Worm (Caenorhabditis elegans): ENCODE data around the gene Y105C5B.8.

DNA sequence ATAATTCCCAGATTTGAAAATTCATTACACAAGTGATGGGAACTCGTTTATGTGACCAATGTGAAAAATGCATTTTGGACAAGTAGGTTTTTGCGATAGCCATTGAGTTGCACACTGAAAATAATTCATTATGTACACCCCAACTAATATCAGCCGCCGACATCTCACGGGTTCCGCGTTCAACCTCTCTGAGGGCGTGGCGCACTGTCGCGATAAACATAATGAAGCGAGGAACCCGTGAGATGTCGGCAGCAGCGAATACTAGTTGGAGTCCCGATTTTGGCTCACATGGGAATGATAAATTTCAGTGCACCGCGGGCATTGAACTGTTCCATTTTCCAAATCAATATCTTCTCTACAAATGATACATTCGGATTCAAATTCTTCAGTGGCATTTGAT is 10.4 kb upstream of the Y105C5B.8 start:
- no peak for TF ChIP-seq unc-62 (GFP tag; optimal IDR thresholded peaks at IDR 0.05)
- TF ChIP-seq ama-1 (optimal IDR thresholded peaks at IDR 0.05), result no peak
- no peak for TF ChIP-seq jun-1 (tag; optimal IDR thresholded peaks at IDR 0.05)
- TF ChIP-seq ceh-16 (tag; optimal IDR thresholded peaks at IDR 0.05), result no peak
- TF ChIP-seq egl-27 (tag; optimal IDR thresholded peaks at IDR 0.05), result no peak
- TF ChIP-seq ztf-11 (tag; optimal IDR thresholded peaks at IDR 0.05), result no peak
- no peak for TF ChIP-seq zag-1 (tag; optimal IDR thresholded peaks at IDR 0.05)
- TF ChIP-seq elt-2 (tag; optimal IDR thresholded peaks at IDR 0.05), result no peak
- TF ChIP-seq ceh-82 (tag; optimal IDR thresholded peaks at IDR 0.05), result no peak
- no peak for TF ChIP-seq sea-2 (GFP tag; optimal IDR thresholded peaks at IDR 0.05)
- no peak for TF ChIP-seq nhr-12 (tag; optimal IDR thresholded peaks at IDR 0.05)

All from whole organism, L3 larva.